Worm (Caenorhabditis elegans): ENCODE results near the gene amt-1.
A peak's percentile ranks its signal among the peaks of the same experiment; 100 is the strongest.

The amt-1 gene

ce11 chrX:4619582-4619981 lies 48.3 kb downstream of the amt-1 start, which contains the start of gene pqn-65:
pqn-65 (minus strand) TSS chrX:4619635.
- TF ChIP-seq flh-1 (GFP tag; optimal IDR thresholded peaks at IDR 0.05), result no peak
- TF ChIP-seq ceh-39 (tag; optimal IDR thresholded peaks at IDR 0.05), result peak; percentile 3

- TF ChIP-seq nhr-76 (tag; optimal IDR thresholded peaks at IDR 0.05) (no peak), ceh-83 (GFP tag; optimal IDR thresholded peaks at IDR 0.05) (no peak), mab-5 (tag; optimal IDR thresholded peaks at IDR 0.05) (no peak), zip-8 (tag; optimal IDR thresholded peaks at IDR 0.05) (no peak), bed-3 (GFP tag; optimal IDR thresholded peaks at IDR 0.05) (no peak), drap-1 (GFP tag; optimal IDR thresholded peaks at IDR 0.05) (no peak), cnd-1 (tag; optimal IDR thresholded peaks at IDR 0.05) (peak; percentile 23), mls-2 (tag; optimal IDR thresholded peaks at IDR 0.05) (peak; percentile 53), pha-4 (tag; optimal IDR thresholded peaks at IDR 0.05) (no peak), lin-32 (GFP tag; optimal IDR thresholded peaks at IDR 0.05) (no peak), ceh-43 (GFP tag; optimal IDR thresholded peaks at IDR 0.05) (no peak), ceh-39 (tag; optimal IDR thresholded peaks at IDR 0.05) (no peak), unc-120 (tag; optimal IDR thresholded peaks at IDR 0.05; ENCODE audit: poor library complexity, severe bottlenecking) (no peak), sem-2 (GFP tag; optimal IDR thresholded peaks at IDR 0.05) (no peak), blmp-1 (tag; optimal IDR thresholded peaks at IDR 0.05) (no peak), tbx-8 (GFP tag; optimal IDR thresholded peaks at IDR 0.05) (no peak), hlh-1 (tag; optimal IDR thresholded peaks at IDR 0.05) (no peak), nhr-2 (tag; optimal IDR thresholded peaks at IDR 0.05) (no peak), lin-13 (tag; optimal IDR thresholded peaks at IDR 0.05) (no peak), unc-39 (tag; optimal IDR thresholded peaks at IDR 0.05) (no peak), sptf-1 (tag; optimal IDR thresholded peaks at IDR 0.05) (peak; percentile 33), ztf-11 (tag; optimal IDR thresholded peaks at IDR 0.05) (no peak), ces-1 (GFP tag; optimal IDR thresholded peaks at IDR 0.05) (peak; percentile 84), elt-3 (tag; optimal IDR thresholded peaks at IDR 0.05) (no peak), unc-62 (GFP tag; optimal IDR thresholded peaks at IDR 0.05) (no peak), nhr-12 (tag; optimal IDR thresholded peaks at IDR 0.05) (no peak), snpc-4 (tag; optimal IDR thresholded peaks at IDR 0.05) (no peak), mep-1 (tag; optimal IDR thresholded peaks at IDR 0.05) (no peak)
Observed at ce11 chrX:4620019-4620418, 48.8 kb downstream of the amt-1 start.

ce11 chrX:4622024-4622423 lies 50.8 kb downstream of the amt-1 start, which contains the start of gene C46C11.3:
C46C11.3 (plus strand) TSS chrX:4622324.
- TF ChIP-seq ceh-83 (GFP tag; optimal IDR thresholded peaks at IDR 0.05) (no peak), sem-2 (GFP tag; optimal IDR thresholded peaks at IDR 0.05) (no peak), mab-5 (tag; optimal IDR thresholded peaks at IDR 0.05) (no peak), lin-13 (tag; optimal IDR thresholded peaks at IDR 0.05) (no peak), mls-2 (tag; optimal IDR thresholded peaks at IDR 0.05) (no peak), nhr-76 (tag; optimal IDR thresholded peaks at IDR 0.05) (no peak)

All from whole organism, mixed stage, embryonic.